Worm (Caenorhabditis elegans) whole organism, L1 larva: ENCODE measurements around the gene Y47A7.2.

ENCODE experiments used
- C04F5.9 ChIP-seq: sonication (generic microtip); optimal IDR thresholded peaks from 2 replicates; lab custom pipeline; 2016; ENCODE audit warnings: missing genetic modification characterization, missing compliant biosample characterization
- aha-1 ChIP-seq: fragments of 150-350 bp; optimal IDR thresholded peaks from 2 replicates; lab custom pipeline; 2014; ENCODE audit warnings: missing biosample characterization, missing genetic modification characterization
- ama-1 ChIP-seq: fragments of 150-350 bp; optimal IDR thresholded peaks from 2 replicates; lab custom pipeline; 2014
- lsy-2 ChIP-seq, 2 experiments: fragments of 150-350 bp; optimal IDR thresholded peaks; 2 replicates each; lab custom pipeline; 2014; ENCODE audit warnings: missing biosample characterization in 2 of 2, missing genetic modification characterization in 2 of 2
- nhr-237 ChIP-seq: fragments of 150-350 bp; optimal IDR thresholded peaks from 2 replicates; lab custom pipeline; 2014; ENCODE audit warnings: missing biosample characterization, missing genetic modification characterization
- nhr-28 ChIP-seq: fragments of 150-350 bp; optimal IDR thresholded peaks from 2 replicates; lab custom pipeline; 2014; ENCODE audit warnings: missing biosample characterization, missing genetic modification characterization
- nhr-77 ChIP-seq: fragments of 150-350 bp; optimal IDR thresholded peaks from 2 replicates; lab custom pipeline; 2014; ENCODE audit warnings: missing biosample characterization, missing genetic modification characterization
- snpc-4 ChIP-seq: fragments of 150-350 bp; optimal IDR thresholded peaks from 2 replicates; lab custom pipeline; 2014; ENCODE audit warnings: missing biosample characterization, missing genetic modification characterization
- sptf-1 ChIP-seq: fragments of 150-350 bp; optimal IDR thresholded peaks from 2 replicates; lab custom pipeline; 2014; ENCODE audit warnings: missing biosample characterization, missing genetic modification characterization
- tbx-2 ChIP-seq: sonication (generic microtip); optimal IDR thresholded peaks from 2 replicates; lab custom pipeline; 2016; ENCODE audit warnings: missing genetic modification characterization, missing compliant biosample characterization
- unc-130 ChIP-seq: fragments of 150-350 bp; optimal IDR thresholded peaks from 2 replicates; lab custom pipeline; 2017; ENCODE audit warnings: missing biosample characterization, missing genetic modification characterization, inconsistent platforms

- TF ChIP-seq C04F5.9 (tag; lab: Kevin White, UChicago) (no peak), nhr-237 (no peak), nhr-77 (tag; lab: Kevin White, UChicago) (no peak), ama-1 (lab: Kevin White, UChicago) (no peak), unc-130 (tag; lab: Kevin White, UChicago) (no peak), lsy-2 (tag; optimal IDR thresholded peaks at IDR 0.05; lab: Kevin White, UChicago) (peak; percentile 74 to 77), aha-1 (tag; lab: Kevin White, UChicago) (no peak), nhr-28 (tag; lab: Kevin White, UChicago) (no peak), sptf-1 (tag; lab: Kevin White, UChicago) (no peak), tbx-2 (tag; lab: Kevin White, UChicago) (peak; percentile 61), snpc-4 (tag; lab: Kevin White, UChicago) (peak; percentile 39)
These were observed 6.0 kb upstream of the Y47A7.2 start, which contains the start of gene ttc-37 for ce11 chrV:5204127-5204526.
